Worm (Caenorhabditis elegans) whole organism, late embryonic: ENCODE data around the gene fat-6.

Source experiments
- C08G9.2 ChIP-seq: sonication (generic microtip); optimal IDR thresholded peaks from 2 replicates; lab custom pipeline; 2016; ENCODE audit warnings: mild to moderate bottlenecking, missing genetic modification characterization, moderate library complexity, missing compliant biosample characterization
- C38D4.7 ChIP-seq: fragments of 200-800 bp; sonication (Bioruptor generic); optimal IDR thresholded peaks from 2 replicates; lab custom pipeline; 2018; ENCODE audit warnings: mild to moderate bottlenecking, missing genetic modification characterization, moderate library complexity, missing compliant biosample characterization
- K02D7.2 ChIP-seq: sonication (generic microtip); optimal IDR thresholded peaks from 2 replicates; lab custom pipeline; 2017; ENCODE audit warnings: mild to moderate bottlenecking, missing genetic modification characterization, missing compliant biosample characterization
- T23F11.4 ChIP-seq: fragments of 200-800 bp; sonication (Bioruptor generic); optimal IDR thresholded peaks from 2 replicates; lab custom pipeline; 2018; ENCODE audit warnings: mild to moderate bottlenecking, missing genetic modification characterization, missing compliant biosample characterization
- Y22D7AL.16 ChIP-seq: sonication (generic microtip); optimal IDR thresholded peaks from 2 replicates; lab custom pipeline; 2016; ENCODE audit warnings: missing genetic modification characterization, missing compliant biosample characterization
- ahr-1 ChIP-seq: sonication (generic microtip); optimal IDR thresholded peaks from 2 replicates; lab custom pipeline; 2016; ENCODE audit warnings: missing genetic modification characterization, missing compliant biosample characterization
- ceh-18 ChIP-seq: sonication (generic microtip); optimal IDR thresholded peaks from 2 replicates; lab custom pipeline; 2016; ENCODE audit warnings: missing genetic modification characterization, missing compliant biosample characterization
- ceh-19 ChIP-seq: fragments of 200-800 bp; sonication (Bioruptor generic); optimal IDR thresholded peaks from 2 replicates; lab custom pipeline; 2018; ENCODE audit warnings: mild to moderate bottlenecking, missing genetic modification characterization, missing compliant biosample characterization
- ceh-24 ChIP-seq: sonication (generic microtip); optimal IDR thresholded peaks from 2 replicates; lab custom pipeline; 2016; ENCODE audit warnings: mild to moderate bottlenecking, missing genetic modification characterization, missing compliant biosample characterization
- ceh-30 ChIP-seq: fragments of 150-350 bp; optimal IDR thresholded peaks from 2 replicates; lab custom pipeline; 2014; ENCODE audit warnings: missing biosample characterization, missing genetic modification characterization
- ceh-31 ChIP-seq: sonication (generic microtip); optimal IDR thresholded peaks from 2 replicates; lab custom pipeline; 2016; ENCODE audit warnings: missing genetic modification characterization, missing compliant biosample characterization
- ceh-34 ChIP-seq: sonication (generic microtip); optimal IDR thresholded peaks from 2 replicates; lab custom pipeline; 2016; ENCODE audit warnings: mild to moderate bottlenecking, missing genetic modification characterization, missing compliant biosample characterization
- che-1 ChIP-seq: sonication (generic microtip); optimal IDR thresholded peaks from 2 replicates; lab custom pipeline; 2016; ENCODE audit warnings: mild to moderate bottlenecking, missing genetic modification characterization, missing compliant biosample characterization
- dmd-4 ChIP-seq: sonication (generic microtip); optimal IDR thresholded peaks from 2 replicates; lab custom pipeline; 2016; ENCODE audit warnings: borderline replicate concordance, missing genetic modification characterization, missing compliant biosample characterization
- dve-1 ChIP-seq: sonication (generic microtip); optimal IDR thresholded peaks from 2 replicates; lab custom pipeline; 2017; ENCODE audit warnings: antibody characterized with exemption, mild to moderate bottlenecking, missing genetic modification characterization, missing compliant biosample characterization
- elt-2 ChIP-seq: sonication (generic microtip); optimal IDR thresholded peaks from 2 replicates; lab custom pipeline; 2016; ENCODE audit warnings: missing genetic modification reagents, missing genetic modification characterization, missing compliant biosample characterization
- elt-4 ChIP-seq: sonication (generic microtip); optimal IDR thresholded peaks from 2 replicates; lab custom pipeline; 2016; ENCODE audit warnings: missing genetic modification characterization, missing compliant biosample characterization
- ets-4 ChIP-seq: sonication (generic microtip); optimal IDR thresholded peaks from 2 replicates; lab custom pipeline; 2016; ENCODE audit warnings: missing genetic modification characterization, missing compliant biosample characterization
- fax-1 ChIP-seq: sonication (generic microtip); optimal IDR thresholded peaks from 2 replicates; lab custom pipeline; 2016; ENCODE audit warnings: missing genotype, missing genetic modification characterization, missing compliant biosample characterization
- fkh-10 ChIP-seq: fragments of 150-350 bp; optimal IDR thresholded peaks from 2 replicates; lab custom pipeline; 2014; ENCODE audit warnings: missing biosample characterization, missing genetic modification reagents, missing genetic modification characterization
- hlh-13 ChIP-seq: fragments of 200-800 bp; sonication (Bioruptor generic); optimal IDR thresholded peaks from 2 replicates; lab custom pipeline; 2018; ENCODE audit warnings: mild to moderate bottlenecking, missing genetic modification characterization, missing compliant biosample characterization
- hlh-15 ChIP-seq: sonication (generic microtip); optimal IDR thresholded peaks from 2 replicates; lab custom pipeline; 2016; ENCODE audit warnings: missing genetic modification characterization, missing compliant biosample characterization
- hlh-6 ChIP-seq: sonication (generic microtip); optimal IDR thresholded peaks from 2 replicates; lab custom pipeline; 2016; ENCODE audit warnings: missing genotype, missing genetic modification characterization, missing compliant biosample characterization
- lim-6 ChIP-seq: sonication (generic microtip); optimal IDR thresholded peaks from 2 replicates; lab custom pipeline; 2016; ENCODE audit warnings: missing genetic modification characterization, missing compliant biosample characterization
- lin-11 ChIP-seq: fragments of 200-800 bp; sonication (Bioruptor generic); optimal IDR thresholded peaks from 2 replicates; lab custom pipeline; 2018; ENCODE audit warnings: mild to moderate bottlenecking, missing genetic modification characterization, missing compliant biosample characterization
- mec-3 ChIP-seq: sonication (generic microtip); optimal IDR thresholded peaks from 2 replicates; lab custom pipeline; 2016; ENCODE audit warnings: borderline replicate concordance, missing genetic modification characterization, missing compliant biosample characterization
- nhr-11 ChIP-seq: fragments of 150-350 bp; optimal IDR thresholded peaks from 2 replicates; lab custom pipeline; 2014; ENCODE audit warnings: missing biosample characterization, missing genetic modification characterization
- npax-4 ChIP-seq: sonication (generic microtip); optimal IDR thresholded peaks from 2 replicates; lab custom pipeline; 2016; ENCODE audit warnings: missing genetic modification characterization, missing compliant biosample characterization
- odd-2 ChIP-seq: sonication (generic microtip); optimal IDR thresholded peaks from 2 replicates; lab custom pipeline; 2017; ENCODE audit warnings: antibody characterized with exemption, mild to moderate bottlenecking, missing genetic modification characterization, missing compliant biosample characterization
- pha-2 ChIP-seq: sonication (generic microtip); optimal IDR thresholded peaks from 2 replicates; lab custom pipeline; 2017; ENCODE audit warnings: mild to moderate bottlenecking, missing genetic modification characterization, missing compliant biosample characterization
- ref-2 ChIP-seq: sonication (generic microtip); optimal IDR thresholded peaks from 2 replicates; lab custom pipeline; 2016; ENCODE audit warnings: missing genetic modification characterization, missing compliant biosample characterization
- sdc-2 ChIP-seq: sonication (generic microtip); optimal IDR thresholded peaks from 2 replicates; lab custom pipeline; 2016; ENCODE audit warnings: missing genotype, missing genetic modification characterization, missing compliant biosample characterization
- sox-2 ChIP-seq: fragments of 200-800 bp; sonication (Bioruptor generic); IDR thresholded peaks from 2 replicates; pipeline ENCODE4 v1.3.6; 2022; ENCODE audit warnings: missing genetic modification reagents, missing genetic modification characterization, missing compliant biosample characterization
- sox-4 ChIP-seq: sonication (generic microtip); optimal IDR thresholded peaks from 2 replicates; lab custom pipeline; 2017; ENCODE audit warnings: mild to moderate bottlenecking, missing genetic modification characterization, inconsistent platforms, missing compliant biosample characterization
- tbx-2 ChIP-seq: sonication (generic microtip); optimal IDR thresholded peaks from 2 replicates; lab custom pipeline; 2016; ENCODE audit warnings: missing genetic modification characterization, missing compliant biosample characterization
- unc-42 ChIP-seq: sonication (generic microtip); optimal IDR thresholded peaks from 2 replicates; lab custom pipeline; 2016; ENCODE audit warnings: missing genotype, missing genetic modification characterization, missing compliant biosample characterization
- unc-86 ChIP-seq: sonication (generic microtip); optimal IDR thresholded peaks from 2 replicates; lab custom pipeline; 2016; ENCODE audit warnings: missing genetic modification characterization, missing compliant biosample characterization

The fat-6 gene

DNA sequence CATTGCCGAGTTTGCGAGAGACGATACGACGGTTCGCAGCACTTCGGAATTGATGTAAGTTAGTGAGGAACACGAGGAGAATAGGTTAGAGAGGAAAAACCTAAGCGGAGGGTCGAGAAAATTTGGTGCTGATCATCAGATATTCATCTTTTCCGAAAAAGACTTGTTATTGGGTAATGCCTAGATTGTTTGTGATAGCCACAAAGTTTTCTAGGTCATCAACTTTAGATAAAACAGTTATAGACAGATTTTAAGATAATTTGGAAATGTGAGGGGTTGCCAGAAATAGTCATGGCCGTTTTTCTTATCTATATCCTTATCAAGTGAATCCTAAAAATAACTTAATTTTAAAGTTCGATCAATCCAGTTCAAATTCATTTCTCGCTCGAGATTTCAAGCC, 15.1 kb downstream of the fat-6 start:
- TF ChIP-seq fax-1 (tag; lab: Kevin White, UChicago) (no peak), che-1 (no peak), ceh-19 (GFP tag; lab: Kevin White, UChicago) (no peak), sox-2 (no peak), npax-4 (no peak), ceh-34 (tag; lab: Kevin White, UChicago) (no peak), sox-4 (tag; lab: Kevin White, UChicago) (no peak), ceh-24 (tag; lab: Kevin White, UChicago) (no peak), K02D7.2 (tag; lab: Kevin White, UChicago) (no peak), dmd-4 (no peak), mec-3 (tag; lab: Kevin White, UChicago) (no peak), odd-2 (tag; lab: Kevin White, UChicago) (no peak)

DNA sequence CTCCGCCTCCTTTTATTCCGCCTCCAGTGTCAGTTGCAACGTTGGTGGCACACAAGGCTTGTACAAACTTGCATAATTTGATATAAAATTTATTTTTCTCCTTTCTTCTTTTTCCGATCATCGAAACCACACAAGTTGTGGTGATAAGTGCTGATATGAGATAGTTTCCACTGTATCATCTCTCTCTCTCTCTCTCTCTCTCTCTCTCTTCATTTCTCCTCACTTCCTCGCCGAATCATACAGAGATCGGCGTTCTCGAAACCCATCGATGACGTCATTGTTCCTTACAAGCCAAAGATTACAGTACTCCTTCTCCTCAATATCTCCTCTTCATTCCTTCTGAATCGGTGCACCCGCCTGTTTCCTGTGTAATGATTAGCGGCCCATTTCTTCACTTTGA, 16.1 kb downstream of the fat-6 start, which contains the start of gene nhr-43:
TSS of gene nhr-43 (plus strand) at position 233 of the 400 bp plus-strand sequence.
- TF ChIP-seq lin-11 (tag; lab: Kevin White, UChicago) (no peak), ceh-31 (tag; lab: Kevin White, UChicago) (no peak), lim-6 (tag; lab: Kevin White, UChicago) (no peak), C08G9.2 (tag; lab: Kevin White, UChicago) (no peak), unc-86 (tag; lab: Kevin White, UChicago) (no peak), ceh-18 (tag; lab: Kevin White, UChicago) (no peak), ceh-24 (tag; lab: Kevin White, UChicago) (no peak)

- no peak for TF ChIP-seq fkh-10
- TF ChIP-seq sdc-2: no peak
- no peak for TF ChIP-seq elt-2 (tag; lab: Kevin White, UChicago)
- no peak for TF ChIP-seq ahr-1 (tag; lab: Kevin White, UChicago)
- no peak for TF ChIP-seq ceh-30 (tag; lab: Kevin White, UChicago)
- no peak for TF ChIP-seq ets-4 (tag; lab: Kevin White, UChicago)
- no peak for TF ChIP-seq unc-42 (tag; lab: Kevin White, UChicago)
Observed at ce11 chrIV:11897710-11898109, 17.8 kb downstream of the fat-6 start.

ce11 chrIV:11893336-11893735, 22.2 kb downstream of the fat-6 start:
- TF ChIP-seq C08G9.2 (tag; lab: Kevin White, UChicago): no peak
- TF ChIP-seq pha-2: no peak
- no peak for TF ChIP-seq sdc-2
- no peak for TF ChIP-seq T23F11.4 (GFP tag; lab: Kevin White, UChicago)
- TF ChIP-seq hlh-13 (GFP tag; lab: Kevin White, UChicago): no peak
- no peak for TF ChIP-seq C38D4.7 (GFP tag; lab: Kevin White, UChicago)
- TF ChIP-seq, all 69 proteins: peak for 0

DNA sequence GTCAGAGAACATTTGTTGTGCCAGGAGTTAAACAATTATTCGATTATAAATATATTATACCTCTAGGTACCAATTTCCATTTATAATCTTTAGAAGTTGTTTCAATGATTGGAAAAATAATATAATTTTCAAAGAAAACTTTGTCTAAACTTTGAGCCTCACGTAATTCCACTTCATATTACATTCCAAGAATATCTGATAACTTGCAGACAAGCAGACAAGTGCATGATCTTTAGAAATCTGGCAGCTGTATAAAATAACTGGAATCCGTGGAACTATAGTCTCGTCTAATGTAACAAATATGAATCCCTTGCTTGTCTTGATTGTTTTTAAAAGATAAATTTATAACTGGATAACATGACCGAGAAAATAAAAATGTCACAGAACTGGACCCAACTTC, 22.9 kb downstream of the fat-6 start:
- TF ChIP-seq odd-2 (tag; lab: Kevin White, UChicago) (no peak), dve-1 (no peak), hlh-15 (no peak), hlh-6 (no peak), che-1 (no peak), ceh-34 (tag; lab: Kevin White, UChicago) (no peak), sox-2 (no peak), nhr-11 (tag; lab: Kevin White, UChicago) (no peak), sox-4 (tag; lab: Kevin White, UChicago) (no peak), ceh-19 (GFP tag; lab: Kevin White, UChicago) (no peak), ref-2 (tag; lab: Kevin White, UChicago) (no peak), Y22D7AL.16 (tag; lab: Kevin White, UChicago) (no peak), elt-4 (tag; lab: Kevin White, UChicago) (no peak), tbx-2 (no peak), lim-6 (tag; lab: Kevin White, UChicago) (no peak), elt-2 (tag; lab: Kevin White, UChicago) (no peak)
